Worm (Caenorhabditis elegans): ENCODE data around the gene wee-1.3.

The wee-1.3 gene

DNA sequence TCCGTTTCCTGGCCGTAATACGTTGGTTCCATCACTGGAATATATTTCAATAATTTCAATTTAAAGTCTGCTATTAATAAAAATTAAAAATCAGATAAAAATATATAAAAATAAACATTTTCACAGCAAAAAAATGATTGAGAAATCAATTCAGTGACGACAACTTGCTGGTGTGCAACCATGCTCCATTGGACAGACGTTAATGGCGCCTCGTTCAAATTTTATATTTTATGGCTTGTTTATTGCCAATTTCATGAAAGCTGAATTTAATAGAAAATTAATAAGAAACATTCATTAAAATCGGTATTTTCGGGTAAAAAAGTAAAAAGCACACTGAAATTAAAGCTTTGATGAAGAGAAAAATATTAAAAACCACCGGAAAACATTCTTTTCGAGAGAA lies 10.1 kb downstream of the wee-1.3 start, which contains the start of gene Y53C12A.3 (continued):
- peak; percentile 51 for TF ChIP-seq hlh-30 (tag; optimal IDR thresholded peaks at IDR 0.05; ENCODE audit: insufficient read depth)
- no peak for TF ChIP-seq lin-1 (GFP tag; IDR thresholded peaks at IDR 0.05)
- no peak for TF ChIP-seq sdz-12 (GFP tag; optimal IDR thresholded peaks at IDR 0.05)
- TF ChIP-seq mes-2 (tag; optimal IDR thresholded peaks at IDR 0.05; ENCODE audit: poor library complexity, severe bottlenecking) = peak; percentile 70
- TF ChIP-seq lsy-2 (tag; optimal IDR thresholded peaks at IDR 0.05) = peak in 1 of 2 experiments; percentile 81

DNA sequence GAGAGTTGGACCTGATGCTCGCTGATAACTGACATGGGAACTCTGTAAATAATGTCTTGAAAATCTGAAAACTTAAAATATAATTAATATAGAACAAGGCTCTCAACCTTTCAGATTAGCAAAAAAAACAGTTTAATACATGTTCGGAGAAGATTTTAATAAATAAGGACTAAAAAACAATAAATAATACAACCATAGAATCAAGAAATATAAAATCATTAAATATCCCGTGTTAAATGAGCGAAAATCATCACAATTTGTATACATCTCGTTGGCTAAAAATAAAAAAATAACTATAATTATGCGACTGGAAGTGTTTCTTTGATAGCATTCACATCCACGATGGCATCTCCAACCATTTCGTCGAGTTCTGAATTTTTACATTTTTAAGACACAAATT lies 11.5 kb downstream of the wee-1.3 start, which contains the start of gene Y53C12A.10:
TSS of gene Y53C12A.10 (minus strand) at position 101 of the 400 bp plus-strand sequence.
- TF ChIP-seq zfp-3 (GFP tag; conservative IDR thresholded peaks at IDR 0.05) (no peak), tra-1 (GFP tag; IDR thresholded peaks at IDR 0.05) (no peak), dpl-1 (GFP tag; optimal IDR thresholded peaks at IDR 0.05) (no peak), nhr-42 (GFP tag; IDR thresholded peaks at IDR 0.05) (no peak), spr-1 (tag; optimal IDR thresholded peaks at IDR 0.05) (no peak), lin-29 (GFP tag; IDR thresholded peaks at IDR 0.05) (no peak), jun-1 (tag; optimal IDR thresholded peaks at IDR 0.05) (no peak), R02D3.7 (tag; optimal IDR thresholded peaks at IDR 0.05) (no peak), mdl-1 (tag; optimal IDR thresholded peaks at IDR 0.05) (no peak), nhr-41 (GFP tag; IDR thresholded peaks at IDR 0.05) (no peak), ceh-32 (tag; optimal IDR thresholded peaks at IDR 0.05; ENCODE audit: poor library complexity) (no peak)

DNA sequence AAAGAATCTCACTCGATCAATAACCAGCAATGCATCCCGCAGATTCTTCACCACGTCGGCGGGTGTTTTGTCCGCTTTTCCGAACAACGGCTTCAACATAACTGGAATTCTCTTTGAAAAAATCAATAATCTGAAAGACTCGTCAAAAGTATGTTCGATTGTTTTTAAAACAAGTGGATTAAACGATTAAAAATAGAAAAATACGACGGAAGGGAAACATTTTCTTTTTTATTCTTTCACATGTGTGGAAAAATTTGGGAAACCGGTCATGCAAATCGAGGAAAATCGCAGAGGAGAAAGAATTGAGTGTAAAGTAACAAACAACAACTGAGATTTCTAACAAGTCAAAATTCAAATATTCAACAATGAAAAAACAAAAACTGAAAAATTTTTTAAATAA lies 12.7 kb downstream of the wee-1.3 start, which contains the start of gene mop-25.2:
TSS of gene mop-25.2 (minus strand) at position 101 of the 400 bp plus-strand sequence.
- no peak for TF ChIP-seq nhr-25 (tag; optimal IDR thresholded peaks at IDR 0.05; ENCODE audit: borderline replicate concordance, insufficient read depth)
- TF ChIP-seq Y48G9A.11 (GFP tag; IDR thresholded peaks at IDR 0.05) = no peak
- TF ChIP-seq lin-38 (GFP tag; IDR thresholded peaks at IDR 0.05) = 0 out of 2 replicates have a peak, but pooled peaks have one; percentile 26
- no peak for TF ChIP-seq Y75B8A.6 (GFP tag; IDR thresholded peaks at IDR 0.05)
- TF ChIP-seq nhr-10 (tag; optimal IDR thresholded peaks at IDR 0.05) = no peak
- peak; percentile 38 for TF ChIP-seq ama-1 (optimal IDR thresholded peaks at IDR 0.05)

DNA sequence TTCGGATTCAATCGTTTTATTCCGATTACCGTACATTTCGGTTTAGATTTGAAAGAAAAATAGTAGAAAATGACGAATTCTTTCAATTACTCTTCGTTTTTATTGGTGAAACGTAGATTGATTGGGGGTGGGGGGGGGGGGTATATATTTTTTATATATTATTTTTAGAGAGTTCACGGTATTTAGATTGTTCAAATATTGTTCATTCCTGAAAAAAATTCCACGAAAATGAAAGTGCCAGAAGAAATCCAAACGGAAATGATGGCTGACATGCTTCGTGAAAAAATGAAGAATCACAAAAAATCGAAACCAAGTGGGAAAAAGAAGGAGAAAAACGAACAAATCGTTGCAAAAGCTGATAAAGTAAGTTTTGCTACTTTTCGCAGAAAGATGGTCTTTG lies 15.9 kb downstream of the wee-1.3 start, which contains the start of the genes Y53C12A.8 and Y53C12A.7:
TSS of gene Y53C12A.8 (minus strand) at position 101 of the 400 bp plus-strand sequence.
TSS of gene Y53C12A.7 (plus strand) at position 181 of the 400 bp plus-strand sequence.
- TF ChIP-seq unc-130 (GFP tag; optimal IDR thresholded peaks at IDR 0.05) = no peak
- no peak for TF ChIP-seq ztf-7 (tag; optimal IDR thresholded peaks at IDR 0.05)
- no peak for TF ChIP-seq nhr-25 (tag; optimal IDR thresholded peaks at IDR 0.05; ENCODE audit: borderline replicate concordance, insufficient read depth)
- no peak for TF ChIP-seq php-3 (GFP tag; IDR thresholded peaks at IDR 0.05)
- no peak for TF ChIP-seq jun-1 (tag; optimal IDR thresholded peaks at IDR 0.05)
- no peak for TF ChIP-seq nhr-111 (GFP tag; optimal IDR thresholded peaks at IDR 0.05)
- TF ChIP-seq pha-4 (GFP tag; IDR thresholded peaks at IDR 0.05) = no peak
- no peak for TF ChIP-seq pha-4 (tag; optimal IDR thresholded peaks at IDR 0.05)
- TF ChIP-seq set-16 (GFP tag; IDR thresholded peaks at IDR 0.05) = no peak
- no peak for TF ChIP-seq mxl-2 (GFP tag; conservative IDR thresholded peaks at IDR 0.05)

DNA sequence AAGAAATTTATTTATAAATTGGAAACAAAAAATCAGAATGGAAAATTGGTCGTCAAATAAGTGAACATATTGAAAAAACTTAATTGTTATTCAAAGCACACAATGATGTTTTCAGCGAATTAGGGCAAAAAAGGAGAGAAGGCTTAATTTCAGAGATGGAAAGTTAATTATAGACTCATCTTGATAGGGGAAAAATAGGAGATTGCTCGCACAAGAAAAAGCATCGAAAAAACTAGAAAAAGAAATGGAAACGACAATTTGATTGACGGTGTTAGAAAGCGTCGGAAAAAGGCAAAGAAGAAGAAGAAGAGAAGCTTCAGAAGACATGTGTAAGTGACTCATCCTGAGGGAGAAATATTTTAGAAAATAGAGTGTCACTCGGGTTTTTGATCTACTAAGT lies 20.3 kb downstream of the wee-1.3 start:
- TF ChIP-seq ctbp-1 (GFP tag; IDR thresholded peaks at IDR 0.05) (no peak), unc-62 (GFP tag; optimal IDR thresholded peaks at IDR 0.05 in 1 of 2) (peak in 1 of 2 experiments; percentile 95), unc-62 (tag; optimal IDR thresholded peaks at IDR 0.05) (no peak)

Data from whole organism, L4 larva.